Worm (Caenorhabditis elegans) whole organism, L4/young adult: ENCODE measurements around the gene C31H2.4.

Experiments used
- W03F9.2 ChIP-seq: fragments of 150-350 bp; optimal IDR thresholded peaks from 2 replicates; lab custom pipeline; 2014; ENCODE audit warnings: missing biosample characterization, missing genetic modification characterization
- dao-5 ChIP-seq: sonication (generic microtip); optimal IDR thresholded peaks from 2 replicates; lab custom pipeline; 2016; ENCODE audit warnings: missing genotype, missing genetic modification characterization, moderate library complexity, missing compliant biosample characterization
- him-1 ChIP-seq: sonication (generic microtip); optimal IDR thresholded peaks from 2 replicates; lab custom pipeline; 2016; ENCODE audit warnings: missing genotype, missing genetic modification reagents, missing genetic modification characterization, missing compliant biosample characterization

ce11 chrX:5124288-5124687 is 35.2 kb downstream of the C31H2.4 start:
- TF ChIP-seq him-1 (no peak), W03F9.2 (tag; lab: Kevin White, UChicago) (no peak), dao-5 (tag; lab: Kevin White, UChicago) (no peak)
